Fruit fly (Drosophila melanogaster) whole organism, wandering third instar larva: ENCODE measurements around the gene Rab40.

Source experiments
- CG32264 ChIP-seq: fragments of 200-800 bp; sonication (Bioruptor generic); optimal IDR thresholded peaks from 2 replicates; lab custom pipeline; 2016; ENCODE audit warnings: missing biosample characterization, missing genetic modification characterization
- Hr83 ChIP-seq: fragments of 200-300 bp; sonication (Bioruptor generic); optimal IDR thresholded peaks from 2 replicates; lab custom pipeline; 2016; ENCODE audit warnings: missing biosample characterization, mild to moderate bottlenecking, missing genetic modification characterization, moderate library complexity; ENCODE audit not compliant: poor library complexity, severe bottlenecking
- Sp1 ChIP-seq: fragments of 200-800 bp; sonication (Bioruptor generic); optimal IDR thresholded peaks from 3 replicates; lab custom pipeline; 2019; ENCODE audit warnings: missing biosample characterization, mild to moderate bottlenecking, missing genetic modification characterization, moderate library complexity
- dl ChIP-seq, 2 experiments: fragments of 175-275, 200-275 bp in 1 of 2; fragments of 200-275 bp in 1 of 2; sonication (Bioruptor generic); optimal IDR thresholded peaks; lab custom pipeline; 2018; ENCODE audit warnings: mild to moderate bottlenecking in 2 of 2, missing biosample characterization in 2 of 2, missing genetic modification characterization in 2 of 2, moderate library complexity in 2 of 2; ENCODE audit not compliant: partially characterized antibody in 2 of 2, insufficient read depth in 1 of 2
- ey ChIP-seq: fragments of 200-800 bp; sonication (Bioruptor generic); optimal IDR thresholded peaks from 2 replicates; lab custom pipeline; 2016; ENCODE audit warnings: missing biosample characterization, missing genetic modification characterization
- h ChIP-seq: fragments of 200-800 bp; sonication (Bioruptor generic); optimal IDR thresholded peaks from 3 replicates; lab custom pipeline; 2016; ENCODE audit warnings: missing biosample characterization, mild to moderate bottlenecking, missing genetic modification characterization
- pan ChIP-seq: fragments of >200 bp; optimal IDR thresholded peaks from 2 replicates; lab custom pipeline; 2017
- psq ChIP-seq: fragments of 200-800 bp; sonication (Bioruptor generic); optimal IDR thresholded peaks from 3 replicates; lab custom pipeline; 2017; ENCODE audit warnings: missing biosample characterization, mild to moderate bottlenecking, missing genetic modification characterization, moderate library complexity
- sv ChIP-seq: fragments of 200-800 bp; sonication (Bioruptor generic); optimal IDR thresholded peaks from 3 replicates; lab custom pipeline; 2016; ENCODE audit warnings: missing biosample characterization, missing genetic modification characterization
- usp ChIP-seq: fragments of >200 bp; optimal IDR thresholded peaks from 2 replicates; lab custom pipeline; 2017; ENCODE audit warnings: missing biosample characterization, missing genetic modification characterization
- woc ChIP-seq: sonication (Bioruptor generic); optimal IDR thresholded peaks from 2 replicates; lab custom pipeline; 2016; ENCODE audit warnings: missing biosample characterization, mild to moderate bottlenecking, missing genetic modification characterization

dm6 chrX:12437099-12437498 is 25.8 kb downstream of the Rab40 start:
- TF ChIP-seq usp (no peak), sv (GFP tag; lab: Kevin White, UChicago) (no peak), Hr83 (GFP tag; lab: Kevin White, UChicago) (no peak), psq (GFP tag; lab: Kevin White, UChicago) (no peak), woc (GFP tag; lab: Kevin White, UChicago) (no peak), ey (no peak), h (GFP tag; lab: Kevin White, UChicago) (no peak), pan (lab: Kevin White, UChicago) (no peak), Sp1 (GFP tag; lab: Kevin White, UChicago) (no peak), CG32264 (no peak), dl (GFP tag; optimal IDR thresholded peaks at IDR 0.05; lab: Kevin White, UChicago; ENCODE audit: insufficient read depth in 1 of 2, partially characterized antibody in 2 of 2) (no peak)
